Fruit fly (Drosophila melanogaster): ENCODE data around the gene CG33710.

CG33710 gene

dm6 chr3L:19928435-19929011, 24.1 kb downstream of the CG33710 start, which contains the start of the genes CG8004 and RhoGDI (continued):
- TF ChIP-seq pita (GFP tag; optimal IDR thresholded peaks at IDR 0.05) (no peak), CG1832 (GFP tag; optimal IDR thresholded peaks at IDR 0.05) (no peak), Sox100B (GFP tag; optimal IDR thresholded peaks at IDR 0.05) (no peak), BEAF-32 (GFP tag; optimal IDR thresholded peaks at IDR 0.05) (peak; percentile 53), zfh1 (GFP tag; IDR thresholded peaks at IDR 0.05) (peak; percentile 44; the same call in 2 of the 3 replicates), CG12071 (GFP tag; optimal IDR thresholded peaks at IDR 0.05) (no peak), Sox102F (GFP tag; optimal IDR thresholded peaks at IDR 0.05) (peak; percentile 63), pum (GFP tag; optimal IDR thresholded peaks at IDR 0.05) (peak; percentile 61), Lpt (GFP tag; optimal IDR thresholded peaks at IDR 0.05) (no peak), bsh (GFP tag; optimal IDR thresholded peaks at IDR 0.05) (peak in 1 of 2 experiments; percentile 54), psq (GFP tag; optimal IDR thresholded peaks at IDR 0.05) (no peak), ERR (GFP tag; optimal IDR thresholded peaks at IDR 0.05) (peak; percentile 20), CG1603 (tag; optimal IDR thresholded peaks at IDR 0.05) (peak; percentile 73), lov (optimal IDR thresholded peaks at IDR 0.05) (no peak), lov (GFP tag; IDR thresholded peaks at IDR 0.05) (0 out of 3 replicates have a peak, but pooled peaks have one; percentile 17), CG18476 (GFP tag; optimal IDR thresholded peaks at IDR 0.05) (peak; percentile 74), CG15011 (GFP tag; optimal IDR thresholded peaks at IDR 0.05) (no peak), CG6683 (GFP tag; optimal IDR thresholded peaks at IDR 0.05) (no peak), CG17328 (GFP tag; IDR thresholded peaks at IDR 0.05) (peak; percentile 63), gsb (GFP tag; IDR thresholded peaks at IDR 0.05) (no peak), CG10959 (GFP tag; IDR thresholded peaks at IDR 0.05) (no peak), tup (GFP tag; optimal IDR thresholded peaks at IDR 0.05) (peak; percentile 48), Gug (GFP tag; IDR thresholded peaks at IDR 0.05) (0 out of 4 replicates have a peak, but pooled peaks have one; percentile 30), CG4730 (GFP tag; IDR thresholded peaks at IDR 0.05) (0 out of 2 replicates have a peak, but pooled peaks have one; percentile 25), unpg (GFP tag; optimal IDR thresholded peaks at IDR 0.05) (peak; percentile 68), ro (GFP tag; IDR thresholded peaks at IDR 0.05) (no peak), Vsx1 (GFP tag; optimal IDR thresholded peaks at IDR 0.05) (no peak), gsb-n (tag; optimal IDR thresholded peaks at IDR 0.05) (no peak), Usf (GFP tag; optimal IDR thresholded peaks at IDR 0.05) (no peak), lmd (GFP tag; IDR thresholded peaks at IDR 0.05) (peak; percentile 58; the same call in 1 of the 2 replicates), schlank (tag; optimal IDR thresholded peaks at IDR 0.05) (no peak), CG12236 (GFP tag; optimal IDR thresholded peaks at IDR 0.05) (no peak), mirr (GFP tag; optimal IDR thresholded peaks at IDR 0.05) (no peak), inv (GFP tag; IDR thresholded peaks at IDR 0.05; ENCODE audit: partially characterized antibody) (no peak), CG2116 (GFP tag; optimal IDR thresholded peaks at IDR 0.05) (peak; percentile 74), CG4854 (GFP tag; optimal IDR thresholded peaks at IDR 0.05) (peak; percentile 41), CG16863 (GFP tag; optimal IDR thresholded peaks at IDR 0.05) (peak; percentile 66), jumu (GFP tag; optimal IDR thresholded peaks at IDR 0.05) (peak; percentile 66), H15 (GFP tag; IDR thresholded peaks at IDR 0.05) (no peak), CG2889 (GFP tag; IDR thresholded peaks at IDR 0.05) (peak; percentile 62), CG17912 (GFP tag; optimal IDR thresholded peaks at IDR 0.05) (no peak), CG4424 (GFP tag; optimal IDR thresholded peaks at IDR 0.05) (peak; percentile 57), twi (tag; optimal IDR thresholded peaks at IDR 0.05) (peak; percentile 42), bab2 (GFP tag; optimal IDR thresholded peaks at IDR 0.05) (peak; percentile 73), Xbp1 (GFP tag; optimal IDR thresholded peaks at IDR 0.05) (peak; percentile 74), row (GFP tag; IDR thresholded peaks at IDR 0.05) (peak; percentile 81), sima (GFP tag; optimal IDR thresholded peaks at IDR 0.05) (no peak), luna (GFP tag; optimal IDR thresholded peaks at IDR 0.05) (no peak), wor (GFP tag; IDR thresholded peaks at IDR 0.05) (no peak), Oli (tag; optimal IDR thresholded peaks at IDR 0.05) (peak; percentile 29), Bgb (GFP tag; IDR thresholded peaks at IDR 0.05; ENCODE audit: partially characterized antibody) (no peak)

Measured in whole organism, embryonic.